Worm (Caenorhabditis elegans) whole organism, early embryonic: ENCODE data around the gene M117.3.

ENCODE experiments used
- ama-1 ChIP-seq: fragments of 150-350 bp; optimal IDR thresholded peaks from 2 replicates; lab custom pipeline; 2014
- ceh-36 ChIP-seq: sonication (generic microtip); optimal IDR thresholded peaks from 2 replicates; lab custom pipeline; 2016; ENCODE audit warnings: missing genetic modification characterization, inconsistent platforms, missing compliant biosample characterization
- flt-1 ChIP-seq: fragments of 200-800 bp; sonication (Bioruptor generic); IDR thresholded peaks from 2 replicates; pipeline ENCODE4 v1.3.6; 2022; ENCODE audit warnings: missing genetic modification characterization, missing compliant biosample characterization
- hmbx-1 ChIP-seq: sonication (generic microtip); optimal IDR thresholded peaks from 2 replicates; lab custom pipeline; 2016; ENCODE audit warnings: mild to moderate bottlenecking, missing genetic modification characterization, missing compliant biosample characterization
- hnd-1 ChIP-seq: sonication (generic microtip); optimal IDR thresholded peaks from 2 replicates; lab custom pipeline; 2016; ENCODE audit warnings: missing genetic modification characterization, missing compliant biosample characterization
- scrt-1 ChIP-seq: fragments of 200-800 bp; sonication (Bioruptor generic); IDR thresholded peaks from 2 replicates; pipeline ENCODE4 v1.3.6; 2022; ENCODE audit warnings: missing genetic modification characterization, missing compliant biosample characterization
- sea-1 ChIP-seq: fragments of 200-800 bp; sonication (Bioruptor generic); conservative IDR thresholded peaks from 2 replicates; pipeline ENCODE4 v1.3.6; 2022; ENCODE audit warnings: missing genetic modification characterization, missing compliant biosample characterization
- tbx-37 ChIP-seq: fragments of 200-800 bp; sonication (Bioruptor generic); conservative IDR thresholded peaks from 2 replicates; pipeline ENCODE4 v1.3.6; 2022; ENCODE audit warnings: missing genetic modification reagents, missing genetic modification characterization, missing compliant biosample characterization
- tra-4 ChIP-seq: sonication (generic microtip); optimal IDR thresholded peaks from 2 replicates; lab custom pipeline; 2017; ENCODE audit warnings: missing genetic modification characterization, missing compliant biosample characterization

ce11 chrIV:11787793-11788192 lies 34.2 kb upstream of the M117.3 start:
- TF ChIP-seq ama-1 (lab: Kevin White, UChicago): no peak
- TF ChIP-seq tbx-37 (GFP tag; lab: Robert Waterston, UW): no peak
- TF ChIP-seq ceh-36 (tag; lab: Kevin White, UChicago): no peak
- TF ChIP-seq tra-4: no peak
- TF ChIP-seq flt-1 (GFP tag; lab: Robert Waterston, UW): no peak
- TF ChIP-seq scrt-1: no peak
- no peak for TF ChIP-seq hnd-1 (tag; lab: Kevin White, UChicago)
- TF ChIP-seq hmbx-1 (tag; lab: Kevin White, UChicago): no peak
- no peak for TF ChIP-seq sea-1 (GFP tag; lab: Robert Waterston, UW)
